Worm (Caenorhabditis elegans): ENCODE results near the gene fli-1.
A peak's percentile ranks its signal among the peaks of the same experiment; 100 is the strongest.

The fli-1 gene

DNA sequence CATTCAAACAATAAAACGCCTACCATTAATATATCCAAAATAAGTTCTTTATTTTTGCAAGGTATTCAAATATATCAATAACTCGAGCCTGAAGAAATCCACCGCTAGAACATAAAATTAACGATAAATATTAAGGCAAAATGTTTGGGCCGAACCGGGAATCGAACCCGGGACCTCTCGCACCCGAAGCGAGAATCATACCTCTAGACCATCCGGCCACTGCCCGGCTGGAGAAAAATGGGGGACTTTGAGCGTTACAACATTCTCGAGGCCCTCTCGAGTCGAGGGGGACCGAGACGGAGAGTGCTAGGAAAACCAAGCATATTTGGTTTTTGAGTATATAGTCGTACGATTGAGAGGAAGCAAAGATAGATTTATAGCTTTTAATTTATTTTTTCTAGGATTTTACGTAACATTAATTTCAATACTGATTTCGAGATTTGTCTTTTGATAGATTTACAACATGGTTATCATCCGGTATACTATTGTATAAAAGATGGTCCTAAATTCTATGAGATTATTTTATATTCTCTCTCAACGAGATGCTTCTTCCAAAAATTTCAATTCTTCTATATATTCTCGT is 33.2 kb downstream of the fli-1 start, which contains the start of gene flp-23 (continued):
- TF ChIP-seq repo-1 (tag; optimal IDR thresholded peaks at IDR 0.05): no peak
- 0 out of 2 replicates have a peak, but pooled peaks have one; percentile 40 for TF ChIP-seq nfyb-1 (GFP tag; IDR thresholded peaks at IDR 0.05)
- no peak for TF ChIP-seq mel-28 (tag; optimal IDR thresholded peaks at IDR 0.05; ENCODE audit: borderline replicate concordance)
- TF ChIP-seq mxl-1 (tag; optimal IDR thresholded peaks at IDR 0.05): peak; percentile 24
- peak; percentile 43 for TF ChIP-seq snpc-4 (GFP tag; optimal IDR thresholded peaks at IDR 0.05)
- peak in 1 of 4 experiments; percentile 36 for TF ChIP-seq snpc-4 (tag; optimal IDR thresholded peaks at IDR 0.05)
- TF ChIP-seq egrh-3 (GFP tag; IDR thresholded peaks at IDR 0.05): 0 out of 2 replicates have a peak, but pooled peaks have one; percentile 9
- TF ChIP-seq F37B4.10 (GFP tag; IDR thresholded peaks at IDR 0.05): no peak
- TF ChIP-seq lir-1 (GFP tag; conservative IDR thresholded peaks at IDR 0.05): no peak
- TF ChIP-seq F39B2.1 (GFP tag; IDR thresholded peaks at IDR 0.05): no peak
- no peak for TF ChIP-seq ztf-6 (GFP tag; IDR thresholded peaks at IDR 0.05)
- TF ChIP-seq F23B12.7 (tag; optimal IDR thresholded peaks at IDR 0.05; ENCODE audit: insufficient read depth): no peak
- TF ChIP-seq ztf-26 (tag; optimal IDR thresholded peaks at IDR 0.05): no peak
- TF ChIP-seq nhr-90 (tag; optimal IDR thresholded peaks at IDR 0.05): peak; percentile 72
- TF ChIP-seq F33H1.4 (GFP tag; IDR thresholded peaks at IDR 0.05): no peak
- no peak for TF ChIP-seq C17E4.6 (GFP tag; IDR thresholded peaks at IDR 0.05)
- no peak for TF ChIP-seq efl-1 (GFP tag; optimal IDR thresholded peaks at IDR 0.05)
- no peak for TF ChIP-seq dpff-1 (tag; optimal IDR thresholded peaks at IDR 0.05)
- TF ChIP-seq ets-4 (GFP tag; optimal IDR thresholded peaks at IDR 0.05): no peak
- TF ChIP-seq lin-40 (tag; optimal IDR thresholded peaks at IDR 0.05): peak; percentile 17
- TF ChIP-seq F57A8.1 (GFP tag; optimal IDR thresholded peaks at IDR 0.05): no peak
- TF ChIP-seq egl-18 (GFP tag; IDR thresholded peaks at IDR 0.05): no peak
- no peak for TF ChIP-seq hrde-1 (tag; optimal IDR thresholded peaks at IDR 0.05; ENCODE audit: borderline replicate concordance)
- TF ChIP-seq ceh-40 (GFP tag; IDR thresholded peaks at IDR 0.05): no peak
- no peak for TF ChIP-seq ztf-25 (GFP tag; IDR thresholded peaks at IDR 0.05)
- no peak for TF ChIP-seq let-526 (GFP tag; IDR thresholded peaks at IDR 0.05)
- peak; percentile 45; the same call in 1 of the 2 replicates for TF ChIP-seq pbrm-1 (GFP tag; IDR thresholded peaks at IDR 0.05)
- TF ChIP-seq atf-7 (tag; optimal IDR thresholded peaks at IDR 0.05): no peak
- TF ChIP-seq F22D6.2 (tag; optimal IDR thresholded peaks at IDR 0.05): no peak
- no peak for TF ChIP-seq let-607 (tag; optimal IDR thresholded peaks at IDR 0.05)

DNA sequence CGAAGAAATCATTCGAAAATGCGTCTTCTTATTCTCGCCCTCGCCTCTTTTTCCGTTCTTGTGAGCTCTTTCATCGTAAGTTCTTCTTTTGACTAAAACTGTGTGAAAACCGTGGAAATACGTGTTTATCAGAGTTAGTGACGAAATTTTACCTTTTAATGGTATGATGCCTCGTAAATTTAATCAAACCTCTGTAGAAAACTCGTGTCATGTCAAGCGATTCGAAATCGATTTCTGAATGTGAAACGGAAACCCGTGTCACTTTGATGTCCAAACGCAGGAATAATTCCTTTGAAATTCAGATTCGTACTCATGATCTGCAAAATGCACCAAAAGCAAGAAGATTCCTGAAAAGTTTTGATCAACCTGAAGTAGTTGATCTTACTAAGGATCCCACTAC is 34.9 kb downstream of the fli-1 start, which contains the start of gene F22B7.3:
F22B7.3 (plus strand) TSS at position 301 of the 400 bp plus-strand sequence.
- TF ChIP-seq B0336.3 (GFP tag; IDR thresholded peaks at IDR 0.05): no peak
- TF ChIP-seq F57A8.1 (GFP tag; optimal IDR thresholded peaks at IDR 0.05): no peak
- TF ChIP-seq Y79H2A.3 (GFP tag; conservative IDR thresholded peaks at IDR 0.05): no peak
- TF ChIP-seq nhr-80 (tag; optimal IDR thresholded peaks at IDR 0.05): no peak
- no peak for TF ChIP-seq F49E8.2 (tag; optimal IDR thresholded peaks at IDR 0.05; ENCODE audit: insufficient read depth)
- no peak for TF ChIP-seq zim-3 (tag; optimal IDR thresholded peaks at IDR 0.05)
- no peak for TF ChIP-seq B0019.2 (GFP tag; conservative IDR thresholded peaks at IDR 0.05)
- TF ChIP-seq attf-3 (GFP tag; conservative IDR thresholded peaks at IDR 0.05): no peak
- TF ChIP-seq bed-1 (GFP tag; IDR thresholded peaks at IDR 0.05): no peak
- TF ChIP-seq cebp-1 (GFP tag; IDR thresholded peaks at IDR 0.05): no peak
- no peak for TF ChIP-seq cebp-1 (tag; optimal IDR thresholded peaks at IDR 0.05)

Data from whole organism, young adult.